Worm (Caenorhabditis elegans) whole organism, midembryonic: ENCODE results near the gene str-56.

Experiments
- T22C8.4 ChIP-seq: fragments of 200-800 bp; sonication (Bioruptor generic); IDR thresholded peaks from 2 replicates; pipeline ENCODE4 v1.3.6; 2022; ENCODE audit warnings: missing genetic modification characterization, missing compliant biosample characterization
- flt-1 ChIP-seq: fragments of 200-800 bp; sonication (Bioruptor generic); IDR thresholded peaks from 2 replicates; pipeline ENCODE4 v1.3.6; 2022; ENCODE audit warnings: missing genetic modification characterization, missing compliant biosample characterization
- med-1 ChIP-seq: sonication (generic microtip); optimal IDR thresholded peaks from 2 replicates; lab custom pipeline; 2017; ENCODE audit warnings: missing genetic modification characterization, mild to moderate bottlenecking, missing compliant biosample characterization, antibody characterized with exemption, missing genetic modification reagents; ENCODE audit not compliant: insufficient read depth
- ref-1 ChIP-seq: fragments of 200-800 bp; sonication (Bioruptor generic); conservative IDR thresholded peaks from 2 replicates; pipeline ENCODE4 v1.3.6; 2022; ENCODE audit warnings: missing genetic modification reagents, missing genetic modification characterization, missing compliant biosample characterization
- tab-1 ChIP-seq: fragments of 200-800 bp; sonication (Bioruptor generic); IDR thresholded peaks from 2 replicates; pipeline ENCODE4 v1.3.6; 2022; ENCODE audit warnings: missing genetic modification characterization, missing compliant biosample characterization
- ztf-23 ChIP-seq: fragments of 200-800 bp; sonication (Bioruptor generic); IDR thresholded peaks from 2 replicates; pipeline ENCODE4 v1.3.6; 2022; ENCODE audit warnings: missing genetic modification reagents, missing genetic modification characterization, missing compliant biosample characterization

DNA sequence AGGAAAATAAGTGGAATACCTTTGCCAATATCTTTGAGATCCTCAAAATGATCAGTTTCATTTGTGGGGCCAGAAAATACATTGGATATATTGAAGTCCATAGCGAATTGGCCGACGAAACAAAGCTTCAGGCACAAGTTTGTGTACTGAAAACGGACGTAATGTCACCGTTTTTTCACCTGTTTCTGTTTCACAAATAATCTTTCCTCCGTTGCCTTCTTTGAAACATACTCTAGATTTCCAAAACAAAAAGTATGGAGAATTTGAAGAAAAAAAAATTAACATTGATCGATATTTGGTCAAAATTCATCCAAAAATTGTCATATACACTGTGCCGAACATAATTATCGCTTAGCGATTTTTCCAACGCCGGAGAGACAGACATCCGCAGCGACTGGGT, 9.8 kb upstream of the str-56 start, which contains the start of gene srz-12:
- no peak for TF ChIP-seq ztf-23
- no peak for TF ChIP-seq tab-1
- no peak for TF ChIP-seq T22C8.4 (GFP tag; lab: Robert Waterston, UW)
- no peak for TF ChIP-seq ref-1 (GFP tag; lab: Robert Waterston, UW)
- no peak for TF ChIP-seq med-1 (GFP tag; lab: Kevin White, UChicago)
- no peak for TF ChIP-seq flt-1 (GFP tag; lab: Robert Waterston, UW)
